Fruit fly (Drosophila melanogaster) whole organism, pupa: Measurements from ENCODE around the gene Cyp305a1.

ENCODE experiments used
- CG10348 ChIP-seq: fragments of 200-800 bp; sonication (Bioruptor generic); IDR thresholded peaks from 2 replicates; pipeline ENCODE4 v1.3.6; 2022; ENCODE audit warnings: missing biosample characterization, missing genetic modification characterization
- CG12605 ChIP-seq: fragments of 200-800 bp; sonication (Bioruptor generic); IDR thresholded peaks from 2 replicates; pipeline ENCODE4 v1.3.6; 2022; ENCODE audit warnings: missing biosample characterization, missing genetic modification characterization
- CG13204 ChIP-seq: fragments of 200-800 bp; sonication (Bioruptor generic); optimal IDR thresholded peaks from 2 replicates; lab custom pipeline; 2018; ENCODE audit warnings: missing biosample characterization, mild to moderate bottlenecking, missing genetic modification characterization, moderate library complexity
- CG14655 ChIP-seq: fragments of 200-800 bp; sonication (Bioruptor generic); optimal IDR thresholded peaks from 3 replicates; lab custom pipeline; 2017; ENCODE audit warnings: mild to moderate bottlenecking, missing biosample characterization, missing genetic modification reagents, missing genetic modification characterization
- CG15710 ChIP-seq: fragments of 200-800 bp; sonication (Bioruptor generic); optimal IDR thresholded peaks from 2 replicates; lab custom pipeline; 2018; ENCODE audit warnings: missing biosample characterization, mild to moderate bottlenecking, missing genetic modification characterization, moderate library complexity
- CG17806 ChIP-seq: fragments of 200-800 bp; sonication (Bioruptor generic); optimal IDR thresholded peaks from 2 replicates; lab custom pipeline; 2018; ENCODE audit warnings: missing biosample characterization, mild to moderate bottlenecking, missing genetic modification characterization, moderate library complexity
- CG32121 ChIP-seq: fragments of 200-800 bp; sonication (Bioruptor generic); IDR thresholded peaks from 2 replicates; pipeline ENCODE4 v1.3.6; 2022; ENCODE audit warnings: missing biosample characterization, missing genetic modification characterization
- CG34367 ChIP-seq: fragments of 200-800 bp; sonication (Bioruptor generic); optimal IDR thresholded peaks from 2 replicates; lab custom pipeline; 2018; ENCODE audit warnings: missing biosample characterization, mild to moderate bottlenecking, missing genetic modification characterization
- CG4496 ChIP-seq: fragments of 200-800 bp; sonication (Bioruptor generic); IDR thresholded peaks from 3 replicates; pipeline ENCODE4 v1.3.6; 2022; ENCODE audit warnings: missing biosample characterization, missing genetic modification characterization
- CG8301 ChIP-seq: fragments of 200-800 bp; sonication (Bioruptor generic); optimal IDR thresholded peaks from 2 replicates; lab custom pipeline; 2018; ENCODE audit warnings: missing biosample characterization, mild to moderate bottlenecking, missing genetic modification characterization
- CG9948 ChIP-seq: fragments of 200-800 bp; sonication (Bioruptor generic); optimal IDR thresholded peaks from 2 replicates; lab custom pipeline; 2018; ENCODE audit warnings: missing biosample characterization, mild to moderate bottlenecking, missing genetic modification characterization, moderate library complexity
- D1 ChIP-seq: fragments of 200-800 bp; sonication (Bioruptor generic); optimal IDR thresholded peaks from 2 replicates; lab custom pipeline; 2018; ENCODE audit warnings: missing biosample characterization, mild to moderate bottlenecking, missing genetic modification characterization, moderate library complexity
- EcR ChIP-seq: fragments of 200-800 bp; sonication (Bioruptor generic); optimal IDR thresholded peaks from 3 replicates; lab custom pipeline; 2019; ENCODE audit warnings: missing biosample characterization, missing genetic modification characterization, mild to moderate bottlenecking, moderate library complexity, missing genetic modification reagents
- Ets98B ChIP-seq: fragments of 200-800 bp; sonication (Bioruptor generic); IDR thresholded peaks from 2 replicates; pipeline ENCODE4 v1.3.6; 2022; ENCODE audit warnings: missing biosample characterization, missing genetic modification characterization
- Pif1A ChIP-seq: fragments of 200-800 bp; sonication (Bioruptor generic); optimal IDR thresholded peaks from 3 replicates; lab custom pipeline; 2016; ENCODE audit warnings: missing biosample characterization, missing genetic modification characterization
- Pif1B ChIP-seq: fragments of 200-800 bp; sonication (Bioruptor generic); optimal IDR thresholded peaks from 3 replicates; lab custom pipeline; 2016; ENCODE audit warnings: missing biosample characterization, missing genetic modification characterization
- Snoo ChIP-seq: fragments of 200-800 bp; sonication (Bioruptor generic); optimal IDR thresholded peaks from 3 replicates; lab custom pipeline; 2017; ENCODE audit warnings: missing biosample characterization, mild to moderate bottlenecking, missing genetic modification characterization, inconsistent platforms
- fd96Ca ChIP-seq: fragments of 200-800 bp; sonication (Bioruptor generic); IDR thresholded peaks from 3 replicates; pipeline ENCODE4 v1.3.6; 2022; ENCODE audit warnings: missing biosample characterization, missing genetic modification characterization
- gl ChIP-seq: fragments of 200-800 bp; sonication (Bioruptor generic); optimal IDR thresholded peaks from 2 replicates; lab custom pipeline; 2018; ENCODE audit warnings: missing biosample characterization, mild to moderate bottlenecking, missing genetic modification characterization
- rn ChIP-seq: fragments of 200-800 bp; sonication (Bioruptor generic); IDR thresholded peaks from 2 replicates; pipeline ENCODE4 v1.3.6; 2022; ENCODE audit warnings: missing biosample characterization, missing genetic modification characterization

Cyp305a1 gene

DNA sequence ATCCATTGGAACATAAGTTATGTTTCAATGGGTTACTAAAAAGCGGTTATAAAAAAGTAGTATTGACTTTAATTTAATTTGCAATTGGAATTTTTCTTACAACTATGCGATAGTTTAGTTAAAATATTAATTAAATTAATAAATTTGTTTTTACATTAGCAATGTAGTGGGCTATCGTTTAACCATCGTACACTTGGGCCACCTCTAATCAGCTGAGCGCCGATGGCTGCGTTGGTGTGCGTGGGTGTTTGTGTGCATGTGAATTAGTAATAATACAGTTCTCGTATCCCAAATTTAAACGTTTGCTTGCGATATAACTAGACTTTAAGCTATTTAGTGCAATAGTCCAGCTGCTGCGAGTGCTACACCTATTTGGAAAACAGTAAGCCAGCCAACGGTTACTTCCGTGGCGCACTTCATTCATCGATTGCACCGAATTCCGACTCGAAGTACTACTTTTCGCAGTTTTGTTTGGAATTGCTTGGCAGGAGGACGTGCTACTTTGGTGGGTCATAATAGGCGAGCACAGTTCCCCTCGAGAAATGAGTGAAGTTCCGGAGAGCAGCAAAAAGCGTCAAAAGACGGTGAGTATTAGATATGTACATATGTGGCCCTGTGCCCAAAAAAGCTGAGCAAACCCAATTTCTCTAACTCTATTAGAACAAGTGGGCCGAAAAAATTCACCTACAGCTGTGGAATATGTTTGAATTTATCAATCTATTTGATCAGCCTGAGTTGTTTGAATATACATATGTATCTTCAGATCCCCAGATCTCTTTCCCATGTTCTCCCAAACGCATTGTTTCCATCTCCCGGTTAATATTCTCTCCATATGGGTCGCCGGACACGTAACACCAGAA, 32.1 kb upstream of the Cyp305a1 start, which contains the start of gene Papss:
Papss (plus strand) TSS at position 247 of the 860 bp plus-strand sequence.
- TF ChIP-seq Ets98B: peak; percentile 36; the same call in 1 of the 2 replicates
- no peak for TF ChIP-seq CG13204 (GFP tag; lab: Kevin White, UChicago)
- TF ChIP-seq CG34367 (tag; lab: Kevin White, UChicago): no peak
- no peak for TF ChIP-seq EcR
- TF ChIP-seq CG10348 (GFP tag; lab: Robert Waterston, UW): no peak
- no peak for TF ChIP-seq CG15710 (tag; lab: Kevin White, UChicago)
- TF ChIP-seq CG4496 (GFP tag; lab: Robert Waterston, UW): peak; percentile 13; the same call in 1 of the 3 replicates
- TF ChIP-seq, all 21 proteins: peak for 2

- no peak for TF ChIP-seq gl (tag; lab: Kevin White, UChicago)
Measured at dm6 chr3L:19844507-19844906, 31.4 kb upstream of the Cyp305a1 start.

- no peak for TF ChIP-seq CG34367 (tag; lab: Kevin White, UChicago)
- TF ChIP-seq CG32121 (GFP tag; lab: Robert Waterston, UW): no peak
- no peak for TF ChIP-seq CG17806 (tag; lab: Kevin White, UChicago)
- no peak for TF ChIP-seq CG4496 (GFP tag; lab: Robert Waterston, UW)
- TF ChIP-seq CG15710 (tag; lab: Kevin White, UChicago): no peak
- TF ChIP-seq Ets98B: no peak
- TF ChIP-seq CG14655 (GFP tag; lab: Kevin White, UChicago): no peak
- TF ChIP-seq rn (GFP tag; lab: Robert Waterston, UW): no peak
- TF ChIP-seq CG12605 (GFP tag; lab: Robert Waterston, UW): no peak
- TF ChIP-seq D1: no peak
- no peak for TF ChIP-seq CG8301 (tag; lab: Kevin White, UChicago)
- TF ChIP-seq Pif1A (GFP tag; lab: Kevin White, UChicago): no peak
- TF ChIP-seq Snoo (tag; lab: Kevin White, UChicago): no peak
- TF ChIP-seq Pif1B (GFP tag; lab: Kevin White, UChicago): no peak
- TF ChIP-seq CG10348 (GFP tag; lab: Robert Waterston, UW): no peak
- TF ChIP-seq CG13204 (GFP tag; lab: Kevin White, UChicago): no peak
- TF ChIP-seq gl (tag; lab: Kevin White, UChicago): no peak
- TF ChIP-seq CG9948 (tag; lab: Kevin White, UChicago): no peak
- no peak for TF ChIP-seq EcR
- TF ChIP-seq fd96Ca (GFP tag; lab: Robert Waterston, UW): no peak
Measured at dm6 chr3L:19836375-19836937, 23.3 kb upstream of the Cyp305a1 start, which contains the start of gene kto. Gene kto, plus strand, starts transcription at chr3L:19836614.

DNA sequence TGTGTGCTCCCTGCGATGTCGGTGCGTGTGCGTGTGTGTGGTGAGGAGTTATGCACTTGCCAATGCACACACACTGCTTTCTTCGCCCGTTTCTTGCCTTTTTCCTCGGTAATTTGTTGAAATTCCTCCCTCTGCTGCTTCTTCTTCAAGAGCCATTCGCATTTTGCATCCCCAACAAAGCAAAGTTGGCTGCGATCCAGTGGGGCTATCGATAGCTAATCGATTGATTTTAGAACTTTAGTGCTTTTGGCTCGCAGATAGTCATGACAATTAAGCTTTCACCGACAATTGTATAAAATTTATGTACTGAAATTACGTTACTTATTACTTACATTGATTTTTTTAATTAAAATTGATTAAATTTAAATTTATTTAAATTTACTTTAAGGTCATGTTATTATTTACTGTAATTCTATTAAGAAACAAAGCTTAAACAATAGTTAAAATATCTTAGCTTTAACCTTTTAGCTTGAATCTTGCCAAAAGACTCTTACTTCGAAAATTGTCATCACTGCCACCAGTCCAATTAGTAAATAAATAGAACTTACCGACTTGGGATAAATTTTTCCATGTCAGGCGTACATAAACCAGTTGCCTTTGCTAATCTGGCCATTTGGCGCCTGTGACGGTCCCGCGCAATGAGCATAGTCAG, 21.1 kb upstream of the Cyp305a1 start, which contains the start of the genes trc and CG32221:
trc (minus strand) TSS at position 162 of the 652 bp plus-strand sequence.
CG32221 (plus strand) TSS at position 528 of the 652 bp plus-strand sequence.
- 0 out of 3 replicates have a peak, but pooled peaks have one; percentile 41 for TF ChIP-seq CG4496 (GFP tag; lab: Robert Waterston, UW)
- peak; percentile 58 for TF ChIP-seq Snoo (tag; lab: Kevin White, UChicago)
- no peak for TF ChIP-seq gl (tag; lab: Kevin White, UChicago)

dm6 chr3L:19833227-19833626, 20.1 kb upstream of the Cyp305a1 start:
- TF ChIP-seq CG15710 (tag; lab: Kevin White, UChicago): peak; percentile 19
- TF ChIP-seq EcR: peak; percentile 52
- peak; percentile 0 for TF ChIP-seq CG9948 (tag; lab: Kevin White, UChicago)
- no peak for TF ChIP-seq CG10348 (GFP tag; lab: Robert Waterston, UW)
- TF ChIP-seq CG13204 (GFP tag; lab: Kevin White, UChicago): no peak
- no peak for TF ChIP-seq fd96Ca (GFP tag; lab: Robert Waterston, UW)
- 0 out of 3 replicates have a peak, but pooled peaks have one; percentile 34 for TF ChIP-seq CG4496 (GFP tag; lab: Robert Waterston, UW)
- TF ChIP-seq gl (tag; lab: Kevin White, UChicago): peak; percentile 73

dm6 chr3L:19818701-19819100, 5.6 kb upstream of the Cyp305a1 start:
- no peak for TF ChIP-seq Snoo (tag; lab: Kevin White, UChicago)
- TF ChIP-seq CG32121 (GFP tag; lab: Robert Waterston, UW): no peak
- TF ChIP-seq rn (GFP tag; lab: Robert Waterston, UW): no peak
- no peak for TF ChIP-seq CG14655 (GFP tag; lab: Kevin White, UChicago)
- no peak for TF ChIP-seq CG9948 (tag; lab: Kevin White, UChicago)
- no peak for TF ChIP-seq CG17806 (tag; lab: Kevin White, UChicago)
- TF ChIP-seq CG12605 (GFP tag; lab: Robert Waterston, UW): no peak
- no peak for TF ChIP-seq CG4496 (GFP tag; lab: Robert Waterston, UW)
- TF ChIP-seq gl (tag; lab: Kevin White, UChicago): no peak
